Worm (Caenorhabditis elegans) whole organism, young adult: ENCODE results near the gene Y47D3A.31.

Source experiments
- B0019.2 ChIP-seq: fragments of 200-800 bp; sonication (Bioruptor generic); conservative IDR thresholded peaks from 2 replicates; pipeline ENCODE4 v1.3.6; 2022; ENCODE audit warnings: missing genetic modification reagents, missing genetic modification characterization, missing compliant biosample characterization
- B0336.3 ChIP-seq: fragments of 200-800 bp; sonication (Bioruptor generic); IDR thresholded peaks from 2 replicates; pipeline ENCODE4 v1.3.6; 2022; ENCODE audit warnings: missing genetic modification characterization, missing compliant biosample characterization
- C06A6.2 ChIP-seq: fragments of 200-800 bp; sonication (Bioruptor generic); conservative IDR thresholded peaks from 2 replicates; pipeline ENCODE4 v1.3.6; 2022; ENCODE audit warnings: missing genetic modification characterization, missing compliant biosample characterization
- F39B2.1 ChIP-seq: fragments of 200-800 bp; sonication (Bioruptor generic); IDR thresholded peaks from 2 replicates; pipeline ENCODE4 v1.3.6; 2022; ENCODE audit warnings: missing genetic modification reagents, missing genetic modification characterization, missing compliant biosample characterization
- F52B5.7 ChIP-seq: sonication (generic microtip); optimal IDR thresholded peaks from 2 replicates; lab custom pipeline; 2016; ENCODE audit warnings: mild to moderate bottlenecking, missing genetic modification characterization, missing compliant biosample characterization
- K12H6.12 ChIP-seq: fragments of 200-800 bp; sonication (Bioruptor generic); optimal IDR thresholded peaks from 2 replicates; lab custom pipeline; 2018; ENCODE audit warnings: mild to moderate bottlenecking, missing genetic modification characterization, missing compliant biosample characterization
- T26A5.8 ChIP-seq: sonication (generic microtip); optimal IDR thresholded peaks from 2 replicates; lab custom pipeline; 2016; ENCODE audit warnings: missing genetic modification characterization, missing compliant biosample characterization
- Y53F4B.3 ChIP-seq: fragments of 200-800 bp; sonication (Bioruptor generic); IDR thresholded peaks from 2 replicates; pipeline ENCODE4 v1.3.6; 2022; ENCODE audit warnings: missing genetic modification reagents, missing genetic modification characterization, missing compliant biosample characterization
- Y67H2A.10 ChIP-seq: fragments of 200-800 bp; sonication (Bioruptor generic); conservative IDR thresholded peaks from 2 replicates; pipeline ENCODE4 v1.3.6; 2022; ENCODE audit warnings: missing genetic modification reagents, missing genetic modification characterization, missing compliant biosample characterization
- Y79H2A.3 ChIP-seq: fragments of 200-800 bp; sonication (Bioruptor generic); conservative IDR thresholded peaks from 2 replicates; pipeline ENCODE4 v1.3.6; 2022; ENCODE audit warnings: missing genetic modification reagents, missing genetic modification characterization, missing compliant biosample characterization
- attf-6 ChIP-seq: fragments of 200-800 bp; sonication (Bioruptor generic); IDR thresholded peaks from 2 replicates; pipeline ENCODE4 v1.3.6; 2022; ENCODE audit warnings: missing genetic modification reagents, missing genetic modification characterization, missing compliant biosample characterization
- bed-1 ChIP-seq: fragments of 200-800 bp; sonication (Bioruptor generic); IDR thresholded peaks from 2 replicates; pipeline ENCODE4 v1.3.6; 2022; ENCODE audit warnings: missing genetic modification reagents, missing genetic modification characterization, missing compliant biosample characterization
- bed-2 ChIP-seq: fragments of 200-800 bp; sonication (Bioruptor generic); IDR thresholded peaks from 2 replicates; pipeline ENCODE4 v1.3.6; 2022; ENCODE audit warnings: missing genetic modification reagents, missing genetic modification characterization, missing compliant biosample characterization
- ccch-3 ChIP-seq: fragments of 200-800 bp; sonication (Bioruptor generic); optimal IDR thresholded peaks from 2 replicates; lab custom pipeline; 2018; ENCODE audit warnings: mild to moderate bottlenecking, missing genetic modification characterization, missing compliant biosample characterization
- cebp-2 ChIP-seq: fragments of 200-800 bp; sonication (Bioruptor generic); IDR thresholded peaks from 2 replicates; pipeline ENCODE4 v1.3.6; 2022; ENCODE audit warnings: missing genetic modification characterization, missing compliant biosample characterization
- ceh-27 ChIP-seq: fragments of 200-800 bp; sonication (Bioruptor generic); optimal IDR thresholded peaks from 2 replicates; lab custom pipeline; 2018; ENCODE audit warnings: mild to moderate bottlenecking, missing genetic modification characterization, moderate library complexity, missing compliant biosample characterization
- ceh-58 ChIP-seq: fragments of 200-800 bp; sonication (Bioruptor generic); IDR thresholded peaks from 2 replicates; pipeline ENCODE4 v1.3.6; 2022; ENCODE audit warnings: missing genetic modification characterization, missing compliant biosample characterization
- dox-1 ChIP-seq: fragments of 200-800 bp; sonication (Bioruptor generic); IDR thresholded peaks from 2 replicates; pipeline ENCODE4 v1.3.6; 2022; ENCODE audit warnings: missing genetic modification reagents, missing genetic modification characterization, missing compliant biosample characterization
- dpl-1 ChIP-seq: fragments of 150-350 bp; optimal IDR thresholded peaks from 2 replicates; lab custom pipeline; 2014; ENCODE audit warnings: missing biosample characterization, missing genetic modification reagents, missing genetic modification characterization
- efl-1 ChIP-seq: fragments of 150-350 bp; optimal IDR thresholded peaks from 2 replicates; lab custom pipeline; 2014; ENCODE audit warnings: missing biosample characterization, missing genetic modification reagents, missing genetic modification characterization
- egrh-3 ChIP-seq: fragments of 200-800 bp; sonication (Bioruptor generic); IDR thresholded peaks from 2 replicates; pipeline ENCODE4 v1.3.6; 2022; ENCODE audit warnings: missing genetic modification reagents, missing genetic modification characterization, missing compliant biosample characterization
- ets-4 ChIP-seq: fragments of 200-800 bp; sonication (Bioruptor generic); optimal IDR thresholded peaks from 2 replicates; lab custom pipeline; 2018; ENCODE audit warnings: mild to moderate bottlenecking, missing genetic modification characterization, missing compliant biosample characterization
- hlh-12 ChIP-seq: sonication (generic microtip); optimal IDR thresholded peaks from 2 replicates; lab custom pipeline; 2016; ENCODE audit warnings: missing genetic modification characterization, missing compliant biosample characterization
- hmg-1.2 ChIP-seq: fragments of 200-800 bp; sonication (Bioruptor generic); IDR thresholded peaks from 2 replicates; pipeline ENCODE4 v1.3.6; 2022; ENCODE audit warnings: missing genetic modification reagents, missing genetic modification characterization, missing compliant biosample characterization
- hrde-1 ChIP-seq: sonication (generic microtip); optimal IDR thresholded peaks from 2 replicates; lab custom pipeline; 2016; ENCODE audit warnings: missing genetic modification characterization, mild to moderate bottlenecking, missing compliant biosample characterization, moderate library complexity, missing genotype, missing genetic modification reagents, borderline replicate concordance
- lin-54 ChIP-seq: fragments of 200-800 bp; sonication (Bioruptor generic); optimal IDR thresholded peaks from 2 replicates; lab custom pipeline; 2018; ENCODE audit warnings: mild to moderate bottlenecking, missing genetic modification characterization, missing compliant biosample characterization
- lsl-1 ChIP-seq: fragments of 200-800 bp; sonication (Bioruptor generic); optimal IDR thresholded peaks from 2 replicates; lab custom pipeline; 2018; ENCODE audit warnings: mild to moderate bottlenecking, missing genetic modification characterization, moderate library complexity, missing compliant biosample characterization
- madf-10 ChIP-seq: sonication (generic microtip); optimal IDR thresholded peaks from 2 replicates; lab custom pipeline; 2016; ENCODE audit warnings: mild to moderate bottlenecking, missing genetic modification characterization, missing compliant biosample characterization
- mcd-1 ChIP-seq: fragments of 200-800 bp; sonication (Bioruptor generic); IDR thresholded peaks from 2 replicates; pipeline ENCODE4 v1.3.6; 2022; ENCODE audit warnings: missing genetic modification reagents, missing genetic modification characterization, missing compliant biosample characterization
- mel-28 ChIP-seq: sonication (generic microtip); optimal IDR thresholded peaks from 2 replicates; lab custom pipeline; 2016; ENCODE audit warnings: borderline replicate concordance, mild to moderate bottlenecking, missing genetic modification characterization, missing compliant biosample characterization
- mxl-1 ChIP-seq: sonication (generic microtip); optimal IDR thresholded peaks from 2 replicates; lab custom pipeline; 2016; ENCODE audit warnings: missing genetic modification characterization, missing compliant biosample characterization
- nhr-27 ChIP-seq: fragments of 200-800 bp; sonication (Bioruptor generic); optimal IDR thresholded peaks from 2 replicates; lab custom pipeline; 2018; ENCODE audit warnings: mild to moderate bottlenecking, missing genetic modification characterization, moderate library complexity, missing compliant biosample characterization
- nhr-80 ChIP-seq: sonication (generic microtip); optimal IDR thresholded peaks from 2 replicates; lab custom pipeline; 2016; ENCODE audit warnings: missing genetic modification characterization, missing compliant biosample characterization
- rcor-1 ChIP-seq: fragments of 200-800 bp; sonication (Bioruptor generic); IDR thresholded peaks from 2 replicates; pipeline ENCODE4 v1.3.6; 2022; ENCODE audit warnings: missing genetic modification reagents, missing genetic modification characterization, missing compliant biosample characterization
- repo-1 ChIP-seq: sonication (generic microtip); optimal IDR thresholded peaks from 2 replicates; lab custom pipeline; 2017; ENCODE audit warnings: mild to moderate bottlenecking, missing genetic modification characterization, missing compliant biosample characterization
- snpc-1.3 ChIP-seq: sonication (generic microtip); optimal IDR thresholded peaks from 2 replicates; lab custom pipeline; 2017; ENCODE audit warnings: missing genetic modification characterization, mild to moderate bottlenecking, missing compliant biosample characterization, antibody characterized with exemption, moderate library complexity, missing genotype, missing genetic modification reagents; ENCODE audit not compliant: insufficient read depth
- sptf-2 ChIP-seq: fragments of 200-800 bp; sonication (Bioruptor generic); optimal IDR thresholded peaks from 2 replicates; lab custom pipeline; 2018; ENCODE audit warnings: mild to moderate bottlenecking, missing genetic modification characterization, missing compliant biosample characterization
- unc-62 ChIP-seq: fragments of 150-350 bp; optimal IDR thresholded peaks from 2 replicates; lab custom pipeline; 2014; ENCODE audit warnings: missing biosample characterization, missing genetic modification reagents, missing genetic modification characterization
- zim-3 ChIP-seq: sonication (generic microtip); optimal IDR thresholded peaks from 2 replicates; lab custom pipeline; 2017; ENCODE audit warnings: mild to moderate bottlenecking, missing genetic modification characterization, moderate library complexity, missing compliant biosample characterization
- ztf-18 ChIP-seq: sonication (generic microtip); optimal IDR thresholded peaks from 2 replicates; lab custom pipeline; 2016; ENCODE audit warnings: missing genotype, mild to moderate bottlenecking, missing genetic modification characterization, missing compliant biosample characterization
- ztf-22 ChIP-seq: fragments of 200-800 bp; sonication (Bioruptor generic); optimal IDR thresholded peaks from 2 replicates; lab custom pipeline; 2018; ENCODE audit warnings: mild to moderate bottlenecking, missing genetic modification characterization, moderate library complexity, missing compliant biosample characterization
- ztf-25 ChIP-seq: fragments of 200-800 bp; sonication (Bioruptor generic); IDR thresholded peaks from 2 replicates; pipeline ENCODE4 v1.3.6; 2022; ENCODE audit warnings: missing genetic modification reagents, missing genetic modification characterization, missing compliant biosample characterization
- ztf-26 ChIP-seq: sonication (generic microtip); optimal IDR thresholded peaks from 2 replicates; lab custom pipeline; 2017; ENCODE audit warnings: missing genetic modification characterization, missing compliant biosample characterization

The Y47D3A.31 gene

ce11 chrIII:11197327-11197726 lies 40.3 kb upstream of the Y47D3A.31 start (continued):
- TF ChIP-seq bed-1 (GFP tag; lab: Robert Waterston, UW) (no peak), ztf-18 (tag; lab: Kevin White, UChicago) (no peak), rcor-1 (GFP tag; lab: Robert Waterston, UW) (no peak), unc-62 (GFP tag; lab: Kevin White, UChicago) (no peak), ztf-22 (GFP tag; lab: Kevin White, UChicago) (no peak), lsl-1 (no peak), ccch-3 (GFP tag; lab: Kevin White, UChicago) (no peak), lin-54 (peak; percentile 14), mel-28 (tag; lab: Kevin White, UChicago) (no peak), Y79H2A.3 (GFP tag; lab: Robert Waterston, UW) (no peak), ztf-25 (GFP tag; lab: Robert Waterston, UW) (no peak), ceh-27 (GFP tag; lab: Kevin White, UChicago) (no peak), zim-3 (no peak), C06A6.2 (GFP tag; lab: Robert Waterston, UW) (no peak), attf-6 (no peak), dpl-1 (GFP tag; lab: Kevin White, UChicago) (no peak), ets-4 (GFP tag; lab: Kevin White, UChicago) (no peak), efl-1 (GFP tag; lab: Kevin White, UChicago) (no peak), nhr-27 (tag; lab: Kevin White, UChicago) (no peak), ceh-58 (GFP tag; lab: Robert Waterston, UW) (no peak), hlh-12 (tag; lab: Kevin White, UChicago) (no peak), Y67H2A.10 (GFP tag; lab: Robert Waterston, UW) (no peak), F52B5.7 (no peak), egrh-3 (GFP tag; lab: Robert Waterston, UW) (peak; percentile 81), B0019.2 (GFP tag; lab: Robert Waterston, UW) (no peak), bed-2 (no peak), dox-1 (0 out of 2 replicates have a peak, but pooled peaks have one; percentile 36), F39B2.1 (GFP tag; lab: Robert Waterston, UW) (no peak), ztf-26 (tag; lab: Kevin White, UChicago) (no peak), mxl-1 (tag; lab: Kevin White, UChicago) (no peak), Y53F4B.3 (GFP tag; lab: Robert Waterston, UW) (no peak), T26A5.8 (tag; lab: Kevin White, UChicago) (no peak), hmg-1.2 (GFP tag; lab: Robert Waterston, UW) (peak; percentile 21; the same call in 1 of the 2 replicates), hrde-1 (tag; lab: Kevin White, UChicago) (no peak), cebp-2 (no peak), mcd-1 (GFP tag; lab: Robert Waterston, UW) (0 out of 2 replicates have a peak, but pooled peaks have one; percentile 4), sptf-2 (GFP tag; lab: Kevin White, UChicago) (no peak), K12H6.12 (tag; lab: Kevin White, UChicago) (no peak), snpc-1.3 (tag; lab: Kevin White, UChicago) (no peak)

ce11 chrIII:11195553-11195952 lies 38.6 kb upstream of the Y47D3A.31 start:
- peak; percentile 27; the same call in 1 of the 2 replicates for TF ChIP-seq mcd-1 (GFP tag; lab: Robert Waterston, UW)
- TF ChIP-seq dox-1 = 0 out of 2 replicates have a peak, but pooled peaks have one; percentile 8
- TF ChIP-seq madf-10 = no peak
- TF ChIP-seq B0019.2 (GFP tag; lab: Robert Waterston, UW) = no peak
- no peak for TF ChIP-seq Y53F4B.3 (GFP tag; lab: Robert Waterston, UW)
- TF ChIP-seq repo-1 (tag; lab: Kevin White, UChicago) = no peak
- 0 out of 2 replicates have a peak, but pooled peaks have one; percentile 47 for TF ChIP-seq B0336.3 (GFP tag; lab: Robert Waterston, UW)
- peak; percentile 84 for TF ChIP-seq nhr-80
- TF ChIP-seq hmg-1.2 (GFP tag; lab: Robert Waterston, UW) = peak; percentile 63; the same call in 1 of the 2 replicates
